Worm (Caenorhabditis elegans): Measurements from ENCODE around the gene Y56A3A.41.

Y56A3A.41 gene

DNA sequence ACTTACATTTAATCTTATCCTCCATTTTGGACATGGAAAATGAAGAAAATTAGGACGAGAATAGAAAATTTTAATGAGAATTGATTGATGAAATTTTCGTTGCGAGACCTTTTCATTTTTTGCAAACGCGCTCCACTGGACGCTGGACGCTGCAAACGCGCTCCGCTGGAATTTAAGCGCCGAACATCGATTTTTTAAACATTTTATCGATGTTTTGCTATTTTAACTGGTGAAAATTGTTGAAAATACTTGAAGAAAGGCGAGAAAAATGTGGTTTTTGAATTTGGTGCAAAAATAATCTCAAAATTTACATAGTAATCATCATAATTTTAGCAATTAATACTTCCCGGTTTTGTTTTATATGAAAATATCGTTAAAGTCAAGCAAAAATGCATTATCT, at the start of gene Y56A3A.41:
Gene Y56A3A.41 (minus strand): TSS at position 101 of the 400 bp plus-strand sequence.
- TF ChIP-seq ceh-39 (tag; optimal IDR thresholded peaks at IDR 0.05) (no peak), nhr-28 (tag; optimal IDR thresholded peaks at IDR 0.05) (no peak), lin-13 (tag; optimal IDR thresholded peaks at IDR 0.05) (no peak), drap-1 (GFP tag; optimal IDR thresholded peaks at IDR 0.05) (no peak), flh-1 (GFP tag; optimal IDR thresholded peaks at IDR 0.05) (no peak), nhr-2 (tag; optimal IDR thresholded peaks at IDR 0.05) (no peak), hlh-1 (tag; optimal IDR thresholded peaks at IDR 0.05) (no peak), elt-1 (tag; optimal IDR thresholded peaks at IDR 0.05; ENCODE audit: borderline replicate concordance, insufficient read depth) (no peak), mab-5 (tag; optimal IDR thresholded peaks at IDR 0.05) (no peak), ham-2 (GFP tag; optimal IDR thresholded peaks at IDR 0.05) (no peak), lin-32 (GFP tag; optimal IDR thresholded peaks at IDR 0.05) (no peak), cnd-1 (tag; optimal IDR thresholded peaks at IDR 0.05) (no peak), ceh-43 (GFP tag; optimal IDR thresholded peaks at IDR 0.05) (no peak), zip-8 (tag; optimal IDR thresholded peaks at IDR 0.05) (no peak), nhr-237 (tag; optimal IDR thresholded peaks at IDR 0.05) (no peak), unc-120 (tag; optimal IDR thresholded peaks at IDR 0.05; ENCODE audit: poor library complexity, severe bottlenecking) (no peak), blmp-1 (tag; optimal IDR thresholded peaks at IDR 0.05) (no peak), nhr-12 (tag; optimal IDR thresholded peaks at IDR 0.05) (no peak)

ce11 chrIII:11938525-11938924, 45.7 kb upstream of the Y56A3A.41 start:
- TF ChIP-seq pha-4 (tag; optimal IDR thresholded peaks at IDR 0.05) (no peak), snpc-4 (tag; optimal IDR thresholded peaks at IDR 0.05) (no peak), drap-1 (GFP tag; optimal IDR thresholded peaks at IDR 0.05) (no peak)

DNA sequence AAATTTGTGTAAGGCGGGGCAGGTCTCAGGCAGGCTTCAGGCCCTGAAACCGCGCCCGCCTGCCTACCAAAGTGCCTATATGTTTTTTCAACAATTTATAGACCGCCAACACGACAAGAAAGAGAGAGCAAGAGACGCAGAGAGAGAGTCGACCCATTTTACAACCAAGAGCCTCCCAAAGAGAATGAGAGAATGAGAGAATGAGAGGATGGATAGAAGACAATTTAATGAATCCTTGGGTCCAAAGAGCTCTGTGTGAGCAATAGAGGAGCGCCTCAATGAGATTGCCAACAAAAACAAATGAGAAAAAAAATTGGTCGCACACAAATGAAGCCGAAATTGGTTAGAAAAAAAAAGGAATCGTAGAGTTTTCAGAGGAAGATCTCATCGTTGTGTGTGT, 45.1 kb upstream of the Y56A3A.41 start:
- TF ChIP-seq nhr-237 (tag; optimal IDR thresholded peaks at IDR 0.05) = no peak
- no peak for TF ChIP-seq snpc-4 (tag; optimal IDR thresholded peaks at IDR 0.05)
- peak; percentile 70 for TF ChIP-seq unc-120 (tag; optimal IDR thresholded peaks at IDR 0.05; ENCODE audit: poor library complexity, severe bottlenecking)
- peak; percentile 60 for TF ChIP-seq ces-1 (GFP tag; optimal IDR thresholded peaks at IDR 0.05)
- TF ChIP-seq nhr-12 (tag; optimal IDR thresholded peaks at IDR 0.05) = no peak
- peak; percentile 12 for TF ChIP-seq mab-5 (tag; optimal IDR thresholded peaks at IDR 0.05)
- peak; percentile 60 for TF ChIP-seq hlh-1 (tag; optimal IDR thresholded peaks at IDR 0.05)

ce11 chrIII:11936668-11937276, 43.9 kb upstream of the Y56A3A.41 start:
- TF ChIP-seq nhr-28 (tag; optimal IDR thresholded peaks at IDR 0.05) = no peak
- TF ChIP-seq snpc-4 (tag; optimal IDR thresholded peaks at IDR 0.05) = no peak
- TF ChIP-seq unc-120 (tag; optimal IDR thresholded peaks at IDR 0.05; ENCODE audit: poor library complexity, severe bottlenecking) = peak; percentile 62
- peak; percentile 41 for TF ChIP-seq M03D4.4 (tag; optimal IDR thresholded peaks at IDR 0.05)
- no peak for TF ChIP-seq lsy-2 (tag; optimal IDR thresholded peaks at IDR 0.05)
- TF ChIP-seq sem-2 (GFP tag; optimal IDR thresholded peaks at IDR 0.05) = no peak
- peak; percentile 50 for TF ChIP-seq drap-1 (GFP tag; optimal IDR thresholded peaks at IDR 0.05)
- TF ChIP-seq nhr-12 (tag; optimal IDR thresholded peaks at IDR 0.05) = no peak

- TF ChIP-seq nhr-237 (tag; optimal IDR thresholded peaks at IDR 0.05) = no peak
- TF ChIP-seq hlh-1 (tag; optimal IDR thresholded peaks at IDR 0.05) = no peak
- TF ChIP-seq ceh-83 (GFP tag; optimal IDR thresholded peaks at IDR 0.05) = peak; percentile 84
- TF ChIP-seq lin-32 (GFP tag; optimal IDR thresholded peaks at IDR 0.05) = peak; percentile 6
- TF ChIP-seq drap-1 (GFP tag; optimal IDR thresholded peaks at IDR 0.05) = peak; percentile 22
- no peak for TF ChIP-seq sem-2 (GFP tag; optimal IDR thresholded peaks at IDR 0.05)
- TF ChIP-seq M03D4.4 (tag; optimal IDR thresholded peaks at IDR 0.05) = peak; percentile 54
- no peak for TF ChIP-seq sptf-1 (tag; optimal IDR thresholded peaks at IDR 0.05)
- peak; percentile 74 for TF ChIP-seq unc-120 (tag; optimal IDR thresholded peaks at IDR 0.05; ENCODE audit: poor library complexity, severe bottlenecking)
- peak; percentile 24 for TF ChIP-seq ces-1 (GFP tag; optimal IDR thresholded peaks at IDR 0.05)
- TF ChIP-seq tbx-8 (GFP tag; optimal IDR thresholded peaks at IDR 0.05) = no peak
These were observed 43.1 kb upstream of the Y56A3A.41 start for ce11 chrIII:11935948-11936280.
